Worm (Caenorhabditis elegans): ENCODE measurements around the gene Y4C6B.1.

ce11 chrIV:5388477-5389065 is 34.3 kb downstream of the Y4C6B.1 start, which contains the start of gene elo-6:
- TF ChIP-seq pha-4 (GFP tag; IDR thresholded peaks at IDR 0.05) (no peak), pha-4 (tag; optimal IDR thresholded peaks at IDR 0.05) (no peak), mdl-1 (tag; optimal IDR thresholded peaks at IDR 0.05) (no peak), dpl-1 (GFP tag; optimal IDR thresholded peaks at IDR 0.05) (no peak), R02D3.7 (tag; optimal IDR thresholded peaks at IDR 0.05) (no peak), nhr-237 (tag; optimal IDR thresholded peaks at IDR 0.05) (no peak), ama-1 (optimal IDR thresholded peaks at IDR 0.05) (peak; percentile 73), nhr-25 (tag; optimal IDR thresholded peaks at IDR 0.05; ENCODE audit: borderline replicate concordance, insufficient read depth) (no peak), unc-62 (GFP tag; optimal IDR thresholded peaks at IDR 0.05 in 1 of 2) (no peak), unc-62 (tag; optimal IDR thresholded peaks at IDR 0.05) (no peak), nhr-10 (tag; optimal IDR thresholded peaks at IDR 0.05) (peak; percentile 71), lin-13 (GFP tag; optimal IDR thresholded peaks at IDR 0.05) (no peak), lsy-2 (tag; optimal IDR thresholded peaks at IDR 0.05) (peak in 1 of 2 experiments; percentile 45), nhr-11 (tag; optimal IDR thresholded peaks at IDR 0.05) (no peak), nhr-6 (tag; optimal IDR thresholded peaks at IDR 0.05) (no peak), attf-4 (tag; optimal IDR thresholded peaks at IDR 0.05) (no peak)
